Worm (Caenorhabditis elegans): ENCODE measurements around the gene T02D1.7.

- TF ChIP-seq lin-13 (tag; optimal IDR thresholded peaks at IDR 0.05): no peak
- no peak for TF ChIP-seq unc-120 (tag; optimal IDR thresholded peaks at IDR 0.05; ENCODE audit: poor library complexity, severe bottlenecking)
Observed at ce11 chrIV:17453200-17453599, 46.3 kb upstream of the T02D1.7 start.

All from whole organism, mixed stage, embryonic.